Fruit fly (Drosophila melanogaster): Measurements from ENCODE around the gene CG42711.

DNA sequence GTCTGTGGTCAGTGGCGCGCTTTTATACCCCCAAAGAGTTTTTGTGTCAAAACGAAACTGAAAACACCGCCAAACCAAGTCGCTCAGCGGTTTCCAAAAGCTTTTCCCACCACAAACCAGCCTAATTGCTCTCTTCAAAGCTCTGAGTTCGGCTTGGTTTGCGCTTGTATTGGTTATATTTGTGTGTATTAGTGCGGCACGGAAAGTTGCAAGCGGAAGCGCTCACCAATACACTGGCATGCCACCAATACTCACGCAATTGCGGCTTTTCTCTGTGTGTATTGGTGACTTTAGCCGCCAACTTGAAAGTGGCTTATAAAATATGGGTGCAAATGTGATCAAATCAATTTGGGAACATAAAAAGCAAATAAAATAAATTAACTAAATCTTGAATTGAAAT lies 16.3 kb upstream of the CG42711 start, which contains the start of gene Vajk3:
- no peak for TF ChIP-seq pan (optimal IDR thresholded peaks at IDR 0.05)
- TF ChIP-seq Mio (GFP tag; optimal IDR thresholded peaks at IDR 0.05), result no peak
- no peak for TF ChIP-seq brk (GFP tag; optimal IDR thresholded peaks at IDR 0.05)
- TF ChIP-seq psq (GFP tag; optimal IDR thresholded peaks at IDR 0.05), result no peak
- no peak for TF ChIP-seq rgr (GFP tag; optimal IDR thresholded peaks at IDR 0.05)
- no peak for TF ChIP-seq CG9705 (GFP tag; optimal IDR thresholded peaks at IDR 0.05)
- TF ChIP-seq Myc (optimal IDR thresholded peaks at IDR 0.05), result no peak
- TF ChIP-seq CrebA (GFP tag; optimal IDR thresholded peaks at IDR 0.05; ENCODE audit: borderline replicate concordance), result no peak

Data from whole organism, wandering third instar larva.